Worm (Caenorhabditis elegans): ENCODE results near the gene C04E12.5.

DNA sequence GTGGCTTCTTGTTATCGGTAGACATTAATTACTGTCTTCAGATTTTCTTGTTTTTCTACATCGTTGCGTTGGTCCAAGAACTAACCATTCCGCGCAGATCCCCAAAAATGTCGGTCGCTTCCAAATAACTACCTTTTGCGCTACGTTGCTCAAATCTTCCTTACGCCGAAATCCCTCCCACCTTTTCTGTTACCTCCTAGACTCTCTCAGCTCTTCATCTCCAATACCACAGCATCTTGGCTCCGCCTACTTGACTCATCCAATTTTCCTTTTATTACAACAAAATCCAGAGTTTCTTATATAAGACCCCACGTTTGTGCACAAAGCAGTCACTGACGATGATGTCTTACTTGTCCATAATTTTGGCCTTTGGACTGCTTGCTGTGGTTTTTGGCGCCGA, 5.4 kb upstream of the C04E12.5 start, which contains the start of gene C17B7.12:
- TF ChIP-seq snpc-4 (GFP tag; optimal IDR thresholded peaks at IDR 0.05): no peak
- TF ChIP-seq snpc-4 (tag; optimal IDR thresholded peaks at IDR 0.05): no peak
- TF ChIP-seq unc-62 (GFP tag; optimal IDR thresholded peaks at IDR 0.05): no peak
- no peak for TF ChIP-seq tbp1 (GFP tag; optimal IDR thresholded peaks at IDR 0.05)
- no peak for TF ChIP-seq pbrm-1 (GFP tag; IDR thresholded peaks at IDR 0.05)
- no peak for TF ChIP-seq ceh-100 (GFP tag; IDR thresholded peaks at IDR 0.05)
- TF ChIP-seq hlh-12 (tag; optimal IDR thresholded peaks at IDR 0.05): no peak
- TF ChIP-seq mes-4 (tag; optimal IDR thresholded peaks at IDR 0.05): no peak
- TF ChIP-seq pha-4 (tag; optimal IDR thresholded peaks at IDR 0.05): no peak
- TF ChIP-seq Y53F4B.3 (GFP tag; IDR thresholded peaks at IDR 0.05): no peak
- no peak for TF ChIP-seq tbx-9 (tag; optimal IDR thresholded peaks at IDR 0.05; ENCODE audit: borderline replicate concordance)
- TF ChIP-seq F22D6.2 (tag; optimal IDR thresholded peaks at IDR 0.05): no peak
- TF ChIP-seq chd-7 (tag; optimal IDR thresholded peaks at IDR 0.05): no peak
- TF ChIP-seq T26A5.8 (tag; optimal IDR thresholded peaks at IDR 0.05): no peak
- TF ChIP-seq him-1 (tag; optimal IDR thresholded peaks at IDR 0.05): no peak

Measured in whole organism, young adult.